Worm (Caenorhabditis elegans) whole organism, L2 larva: ENCODE results near the gene C04E12.5.
"Not testable (repeated sequence)": the region's sequence is repeated elsewhere in the genome, so short reads cannot be mapped to it uniquely, and the experiment has no call there.

ENCODE experiments used
- lin-13 ChIP-seq: fragments of 150-350 bp; optimal IDR thresholded peaks from 2 replicates; lab custom pipeline; 2014; ENCODE audit warnings: missing biosample characterization, missing genetic modification reagents, missing genetic modification characterization
- nhr-23 ChIP-seq: fragments of 150-350 bp; optimal IDR thresholded peaks from 2 replicates; lab custom pipeline; 2014; ENCODE audit warnings: missing biosample characterization, missing genetic modification reagents, missing genetic modification characterization
- nhr-6 ChIP-seq: fragments of 150-350 bp; optimal IDR thresholded peaks from 2 replicates; lab custom pipeline; 2014; ENCODE audit warnings: missing biosample characterization, missing genetic modification characterization
- skn-1 ChIP-seq: sonication (generic microtip); optimal IDR thresholded peaks from 2 replicates; lab custom pipeline; 2017; ENCODE audit warnings: missing biosample characterization, missing genetic modification characterization
- sma-3 ChIP-seq: sonication (generic microtip); optimal IDR thresholded peaks from 2 replicates; lab custom pipeline; 2016; ENCODE audit warnings: missing genetic modification reagents, missing genetic modification characterization, missing compliant biosample characterization
- snpc-4 ChIP-seq: fragments of 150-350 bp; optimal IDR thresholded peaks from 2 replicates; lab custom pipeline; 2014; ENCODE audit warnings: missing biosample characterization, missing genetic modification characterization
- unc-39 ChIP-seq: fragments of 150-350 bp; optimal IDR thresholded peaks from 2 replicates; lab custom pipeline; 2014; ENCODE audit warnings: missing biosample characterization, missing genetic modification characterization
- unc-62 ChIP-seq: fragments of 150-350 bp; optimal IDR thresholded peaks from 2 replicates; lab custom pipeline; 2014; ENCODE audit warnings: missing biosample characterization, missing genetic modification reagents, missing genetic modification characterization

ce11 chrV:3399952-3400351 is 41.6 kb downstream of the C04E12.5 start, which contains the start of gene T20D4.10:
- not testable (repeated sequence) for TF ChIP-seq sma-3 (GFP tag; lab: Kevin White, UChicago); nhr-6; snpc-4 (tag; lab: Kevin White, UChicago); nhr-23 (tag; lab: Kevin White, UChicago); skn-1 (tag; lab: Kevin White, UChicago); lin-13 (GFP tag; lab: Kevin White, UChicago); unc-62 (GFP tag; lab: Kevin White, UChicago); unc-39 (tag; lab: Kevin White, UChicago)
